Worm (Caenorhabditis elegans): Measurements from ENCODE around the gene mec-18.

ce11 chrX:4268396-4268795, 5.6 kb downstream of the mec-18 start:
- TF ChIP-seq snpc-4 (tag; optimal IDR thresholded peaks at IDR 0.05) = no peak
- no peak for TF ChIP-seq C34F6.9 (tag; optimal IDR thresholded peaks at IDR 0.05)
- TF ChIP-seq lin-39 (tag; optimal IDR thresholded peaks at IDR 0.05) = no peak
- no peak for TF ChIP-seq nhr-12 (tag; optimal IDR thresholded peaks at IDR 0.05)
- no peak for TF ChIP-seq R02D3.7 (tag; optimal IDR thresholded peaks at IDR 0.05)
- no peak for TF ChIP-seq unc-62 (GFP tag; optimal IDR thresholded peaks at IDR 0.05)
- no peak for TF ChIP-seq elt-1 (tag; optimal IDR thresholded peaks at IDR 0.05)
- TF ChIP-seq mab-5 (tag; optimal IDR thresholded peaks at IDR 0.05) = no peak
- TF ChIP-seq zag-1 (tag; optimal IDR thresholded peaks at IDR 0.05) = no peak
- no peak for TF ChIP-seq nhr-11 (tag; optimal IDR thresholded peaks at IDR 0.05)
- TF ChIP-seq aly-2 (tag; optimal IDR thresholded peaks at IDR 0.05) = no peak
- TF ChIP-seq nhr-25 (tag; optimal IDR thresholded peaks at IDR 0.05) = no peak
- no peak for TF ChIP-seq ama-1 (optimal IDR thresholded peaks at IDR 0.05)

All from whole organism, L2 larva.